Worm (Caenorhabditis elegans) whole organism, L3 larva: ENCODE measurements around the gene H05C05.2.

ENCODE experiments used
- egl-27 ChIP-seq: sonication (generic microtip); optimal IDR thresholded peaks from 4 replicates; lab custom pipeline; 2017; ENCODE audit warnings: missing biosample characterization, missing genetic modification reagents, missing genetic modification characterization
- eor-1 ChIP-seq, 2 experiments: fragments of 150-350 bp; optimal IDR thresholded peaks; 2 replicates each; lab custom pipeline; 2014 to 2018; ENCODE audit warnings: missing biosample characterization in 2 of 2, missing genetic modification characterization in 2 of 2
- fos-1 ChIP-seq: fragments of 150-350 bp; optimal IDR thresholded peaks from 2 replicates; lab custom pipeline; 2014; ENCODE audit warnings: missing biosample characterization, missing genetic modification characterization
- mdl-1 ChIP-seq: fragments of 150-350 bp; optimal IDR thresholded peaks from 2 replicates; lab custom pipeline; 2014; ENCODE audit warnings: missing biosample characterization, missing genetic modification characterization
- nfya-1 ChIP-seq: sonication (generic microtip); optimal IDR thresholded peaks from 2 replicates; lab custom pipeline; 2017; ENCODE audit warnings: missing genetic modification characterization, mild to moderate bottlenecking, missing compliant biosample characterization, antibody characterized with exemption, moderate library complexity; ENCODE audit not compliant: insufficient read depth
- nhr-11 ChIP-seq: fragments of 150-350 bp; optimal IDR thresholded peaks from 2 replicates; lab custom pipeline; 2014; ENCODE audit warnings: missing biosample characterization, missing genetic modification characterization
- nhr-237 ChIP-seq: fragments of 150-350 bp; optimal IDR thresholded peaks from 2 replicates; lab custom pipeline; 2014; ENCODE audit warnings: missing biosample characterization, missing genetic modification characterization
- tbx-2 ChIP-seq: sonication (generic microtip); optimal IDR thresholded peaks from 2 replicates; lab custom pipeline; 2016; ENCODE audit warnings: mild to moderate bottlenecking, missing genetic modification characterization, missing compliant biosample characterization
- unc-39 ChIP-seq: sonication (generic microtip); optimal IDR thresholded peaks from 4 replicates; lab custom pipeline; 2017; ENCODE audit warnings: missing biosample characterization, missing genetic modification characterization

DNA sequence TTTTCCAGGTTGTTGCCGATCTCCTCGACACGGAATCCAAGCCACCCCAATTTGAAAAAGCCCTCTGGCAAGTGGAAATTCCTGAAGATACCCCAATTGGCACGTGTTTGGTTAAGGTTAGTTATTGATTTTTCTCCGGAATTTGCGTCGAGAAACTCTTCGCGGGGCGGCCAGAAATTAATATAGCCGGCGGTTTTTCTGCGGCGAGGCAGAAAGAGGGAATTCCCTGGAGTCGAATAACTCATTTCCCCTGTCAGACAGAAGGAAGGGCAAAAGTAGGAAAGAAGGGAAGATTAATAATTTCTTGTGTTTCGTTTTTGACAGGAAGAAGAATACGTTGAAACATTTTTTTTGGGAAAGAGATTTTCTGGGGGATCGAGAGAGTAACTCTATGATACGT, 46.8 kb downstream of the H05C05.2 start:
- TF ChIP-seq fos-1 (no peak), eor-1 (tag; optimal IDR thresholded peaks at IDR 0.05; lab: Kevin White, UChicago) (no peak), unc-39 (tag; lab: Kevin White, UChicago) (no peak), nhr-11 (tag; lab: Kevin White, UChicago) (no peak), nfya-1 (tag; lab: Kevin White, UChicago) (no peak), mdl-1 (no peak), nhr-237 (no peak), tbx-2 (tag; lab: Kevin White, UChicago) (no peak), egl-27 (tag; lab: Kevin White, UChicago) (no peak)
